Worm (Caenorhabditis elegans): Measurements from ENCODE around the gene hxk-3.

Gene hxk-3

ce11 chrIV:1497448-1497847, at the start of gene hxk-3:
Gene hxk-3, plus strand, starts transcription at chrIV:1497626.
- TF ChIP-seq him-1 (tag; optimal IDR thresholded peaks at IDR 0.05): no peak
- no peak for TF ChIP-seq dao-5 (tag; optimal IDR thresholded peaks at IDR 0.05)
- TF ChIP-seq W03F9.2 (tag; optimal IDR thresholded peaks at IDR 0.05): no peak

ce11 chrIV:1452480-1452879, 44.9 kb upstream of the hxk-3 start:
- TF ChIP-seq him-1 (tag; optimal IDR thresholded peaks at IDR 0.05) (no peak), W03F9.2 (tag; optimal IDR thresholded peaks at IDR 0.05) (no peak), dao-5 (tag; optimal IDR thresholded peaks at IDR 0.05) (no peak)

ce11 chrIV:1453451-1453850, 44.0 kb upstream of the hxk-3 start:
- TF ChIP-seq him-1 (tag; optimal IDR thresholded peaks at IDR 0.05) (no peak), dao-5 (tag; optimal IDR thresholded peaks at IDR 0.05) (no peak), W03F9.2 (tag; optimal IDR thresholded peaks at IDR 0.05) (no peak)

ce11 chrIV:1454194-1454593, 43.2 kb upstream of the hxk-3 start:
- TF ChIP-seq W03F9.2 (tag; optimal IDR thresholded peaks at IDR 0.05) (no peak), dao-5 (tag; optimal IDR thresholded peaks at IDR 0.05) (no peak), him-1 (tag; optimal IDR thresholded peaks at IDR 0.05) (no peak)

- TF ChIP-seq dao-5 (tag; optimal IDR thresholded peaks at IDR 0.05) (no peak), him-1 (tag; optimal IDR thresholded peaks at IDR 0.05) (no peak)
These were observed 42.4 kb upstream of the hxk-3 start for ce11 chrIV:1455006-1455405.

ce11 chrIV:1456775-1457174, 40.7 kb upstream of the hxk-3 start, which contains the start of gene nadk-1:
Gene nadk-1, plus strand, starts transcription at chrIV:1457075.
- TF ChIP-seq W03F9.2 (tag; optimal IDR thresholded peaks at IDR 0.05) (no peak), him-1 (tag; optimal IDR thresholded peaks at IDR 0.05) (no peak), dao-5 (tag; optimal IDR thresholded peaks at IDR 0.05) (no peak)

ce11 chrIV:1458192-1458591, 39.2 kb upstream of the hxk-3 start:
- TF ChIP-seq dao-5 (tag; optimal IDR thresholded peaks at IDR 0.05): no peak
- TF ChIP-seq W03F9.2 (tag; optimal IDR thresholded peaks at IDR 0.05): no peak
- TF ChIP-seq him-1 (tag; optimal IDR thresholded peaks at IDR 0.05): no peak

- TF ChIP-seq dao-5 (tag; optimal IDR thresholded peaks at IDR 0.05) (no peak), W03F9.2 (tag; optimal IDR thresholded peaks at IDR 0.05) (no peak), him-1 (tag; optimal IDR thresholded peaks at IDR 0.05) (no peak)
These were observed 38.0 kb upstream of the hxk-3 start for ce11 chrIV:1459419-1459818.

ce11 chrIV:1459826-1460489, 37.5 kb upstream of the hxk-3 start:
- TF ChIP-seq W03F9.2 (tag; optimal IDR thresholded peaks at IDR 0.05) (no peak), dao-5 (tag; optimal IDR thresholded peaks at IDR 0.05) (no peak), him-1 (tag; optimal IDR thresholded peaks at IDR 0.05) (no peak)

- no peak for TF ChIP-seq him-1 (tag; optimal IDR thresholded peaks at IDR 0.05)
- TF ChIP-seq dao-5 (tag; optimal IDR thresholded peaks at IDR 0.05): no peak
- no peak for TF ChIP-seq W03F9.2 (tag; optimal IDR thresholded peaks at IDR 0.05)
These were observed 36.7 kb upstream of the hxk-3 start, which contains the start of gene col-106 for ce11 chrIV:1460686-1461085. Gene col-106, minus strand, starts transcription at chrIV:1460786.

- TF ChIP-seq W03F9.2 (tag; optimal IDR thresholded peaks at IDR 0.05): no peak
- no peak for TF ChIP-seq dao-5 (tag; optimal IDR thresholded peaks at IDR 0.05)
- no peak for TF ChIP-seq him-1 (tag; optimal IDR thresholded peaks at IDR 0.05)
These were observed 36.0 kb upstream of the hxk-3 start for ce11 chrIV:1461463-1461862.

- TF ChIP-seq him-1 (tag; optimal IDR thresholded peaks at IDR 0.05): no peak
- TF ChIP-seq dao-5 (tag; optimal IDR thresholded peaks at IDR 0.05): no peak
- no peak for TF ChIP-seq W03F9.2 (tag; optimal IDR thresholded peaks at IDR 0.05)
These were observed 32.0 kb upstream of the hxk-3 start for ce11 chrIV:1465462-1465861.

- no peak for TF ChIP-seq him-1 (tag; optimal IDR thresholded peaks at IDR 0.05)
- TF ChIP-seq dao-5 (tag; optimal IDR thresholded peaks at IDR 0.05): no peak
- no peak for TF ChIP-seq W03F9.2 (tag; optimal IDR thresholded peaks at IDR 0.05)
These were observed 28.3 kb upstream of the hxk-3 start for ce11 chrIV:1469093-1469492.

ce11 chrIV:1470364-1470763, 27.1 kb upstream of the hxk-3 start:
- no peak for TF ChIP-seq W03F9.2 (tag; optimal IDR thresholded peaks at IDR 0.05)
- TF ChIP-seq dao-5 (tag; optimal IDR thresholded peaks at IDR 0.05): no peak
- TF ChIP-seq him-1 (tag; optimal IDR thresholded peaks at IDR 0.05): no peak

ce11 chrIV:1472145-1472544, 25.3 kb upstream of the hxk-3 start:
- TF ChIP-seq dao-5 (tag; optimal IDR thresholded peaks at IDR 0.05) (no peak), W03F9.2 (tag; optimal IDR thresholded peaks at IDR 0.05) (no peak), him-1 (tag; optimal IDR thresholded peaks at IDR 0.05) (no peak)

Data from whole organism, L4/young adult.